Worm (Caenorhabditis elegans) whole organism, L4/young adult: ENCODE data around the gene vit-5.

Experiments
- dao-5 ChIP-seq: sonication (generic microtip); optimal IDR thresholded peaks from 2 replicates; lab custom pipeline; 2016; ENCODE audit warnings: missing genotype, missing genetic modification characterization, moderate library complexity, missing compliant biosample characterization
- him-1 ChIP-seq: sonication (generic microtip); optimal IDR thresholded peaks from 2 replicates; lab custom pipeline; 2016; ENCODE audit warnings: missing genotype, missing genetic modification reagents, missing genetic modification characterization, missing compliant biosample characterization

- TF ChIP-seq dao-5 (tag; lab: Kevin White, UChicago) (no peak), him-1 (tag; lab: Kevin White, UChicago) (no peak)
Observed at ce11 chrX:3396735-3397134, 6.5 kb upstream of the vit-5 start.
